Worm (Caenorhabditis elegans) whole organism, mixed stage, embryonic: ENCODE measurements around the gene str-214.

Source experiments
- blmp-1 ChIP-seq: fragments of 150-350 bp; optimal IDR thresholded peaks from 2 replicates; lab custom pipeline; 2014; ENCODE audit warnings: missing biosample characterization, missing genetic modification characterization
- mab-5 ChIP-seq: fragments of 150-350 bp; optimal IDR thresholded peaks from 2 replicates; lab custom pipeline; 2014; ENCODE audit warnings: missing biosample characterization, missing genetic modification characterization
- pha-4 ChIP-seq: fragments of 150-350 bp; optimal IDR thresholded peaks from 2 replicates; lab custom pipeline; 2018; ENCODE audit warnings: missing biosample characterization, missing genetic modification reagents, missing genetic modification characterization

DNA sequence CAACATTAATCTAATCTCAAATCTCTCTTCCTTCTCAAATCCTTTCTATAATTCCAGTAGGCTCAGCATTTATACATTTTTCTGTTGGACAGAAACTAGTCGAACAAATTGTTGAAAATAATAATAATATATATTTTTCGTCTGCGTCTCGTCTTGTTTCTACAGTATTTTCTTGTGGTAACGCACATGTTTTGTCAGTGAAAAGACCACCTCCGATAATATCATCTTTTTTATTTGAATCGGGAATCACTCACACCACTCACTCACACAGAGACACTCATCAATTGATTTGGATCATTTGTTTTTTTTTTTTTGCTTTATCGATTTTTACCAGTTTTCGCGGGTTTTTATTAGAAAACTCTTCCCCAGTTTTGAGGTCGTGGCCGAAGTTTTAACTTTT lies 39.6 kb downstream of the str-214 start:
- TF ChIP-seq pha-4 (no peak), blmp-1 (tag; lab: Kevin White, UChicago) (no peak), mab-5 (tag; lab: Kevin White, UChicago) (no peak)
